Worm (Caenorhabditis elegans): Measurements from ENCODE around the gene syg-2.

ce11 chrX:14709591-14709990, 54.8 kb downstream of the syg-2 start:
- TF ChIP-seq snpc-4 (tag; optimal IDR thresholded peaks at IDR 0.05) (no peak), nhr-28 (tag; optimal IDR thresholded peaks at IDR 0.05) (no peak), unc-39 (tag; optimal IDR thresholded peaks at IDR 0.05) (no peak), lsy-2 (tag; optimal IDR thresholded peaks at IDR 0.05) (no peak), ztf-11 (tag; optimal IDR thresholded peaks at IDR 0.05) (no peak), elt-1 (tag; optimal IDR thresholded peaks at IDR 0.05; ENCODE audit: borderline replicate concordance, insufficient read depth) (no peak), blmp-1 (tag; optimal IDR thresholded peaks at IDR 0.05) (no peak), ceh-83 (GFP tag; optimal IDR thresholded peaks at IDR 0.05) (no peak), nhr-76 (tag; optimal IDR thresholded peaks at IDR 0.05) (no peak), ces-1 (GFP tag; optimal IDR thresholded peaks at IDR 0.05) (no peak), nhr-237 (tag; optimal IDR thresholded peaks at IDR 0.05) (no peak), nhr-2 (tag; optimal IDR thresholded peaks at IDR 0.05) (no peak), unc-62 (GFP tag; optimal IDR thresholded peaks at IDR 0.05) (no peak)

Data from whole organism, mixed stage, embryonic.